Fruit fly (Drosophila melanogaster): ENCODE results near the gene CG10943.

dm6 chr3L:12884680-12885079, 22.0 kb upstream of the CG10943 start, which contains the start of gene CG14120:
- TF ChIP-seq ey (GFP tag; optimal IDR thresholded peaks at IDR 0.05) (no peak), pan (optimal IDR thresholded peaks at IDR 0.05) (no peak), Myc (optimal IDR thresholded peaks at IDR 0.05) (no peak), Abd-B (GFP tag; optimal IDR thresholded peaks at IDR 0.05) (no peak), lola (GFP tag; optimal IDR thresholded peaks at IDR 0.05) (no peak), Jra (GFP tag; optimal IDR thresholded peaks at IDR 0.05) (no peak), h (GFP tag; optimal IDR thresholded peaks at IDR 0.05) (no peak), Sp1 (GFP tag; optimal IDR thresholded peaks at IDR 0.05) (no peak), dsf (GFP tag; optimal IDR thresholded peaks at IDR 0.05; ENCODE audit: borderline replicate concordance) (no peak), sv (GFP tag; optimal IDR thresholded peaks at IDR 0.05) (no peak)
